Worm (Caenorhabditis elegans): ENCODE data around the gene tsen-34.

DNA sequence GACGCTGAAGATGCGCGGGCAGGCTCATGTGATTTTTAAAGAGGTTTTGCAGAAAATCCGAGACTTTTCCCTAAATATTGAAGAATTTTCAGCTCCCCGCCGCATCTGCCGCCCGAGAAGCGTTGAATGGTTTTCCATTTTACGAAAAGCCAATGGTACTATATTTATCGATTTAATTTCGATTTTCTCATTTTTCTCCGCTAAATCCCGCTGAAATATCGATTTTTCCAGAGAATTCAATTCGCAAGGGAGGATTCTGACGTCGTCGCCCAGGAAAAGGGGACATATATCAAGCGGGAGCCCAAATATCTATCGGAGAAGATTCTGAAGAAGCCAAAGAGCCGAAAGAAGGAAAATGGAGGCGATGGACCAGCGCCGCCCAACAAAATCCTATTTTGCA is 6.0 kb upstream of the tsen-34 start:
- TF ChIP-seq nhr-11 (tag; optimal IDR thresholded peaks at IDR 0.05), result no peak
- TF ChIP-seq fos-1 (tag; optimal IDR thresholded peaks at IDR 0.05), result no peak
- no peak for TF ChIP-seq ama-1 (optimal IDR thresholded peaks at IDR 0.05)

Measured in whole organism, L1 larva.